Fruit fly (Drosophila melanogaster) whole organism, wandering third instar larva: Measurements from ENCODE around the gene Spase25.

Experiments used
- Abd-B ChIP-seq: fragments of >200 bp; optimal IDR thresholded peaks from 2 replicates; lab custom pipeline; 2017; ENCODE audit warnings: missing biosample characterization, missing genetic modification characterization
- Hr78 ChIP-seq: fragments of >200 bp; optimal IDR thresholded peaks from 2 replicates; lab custom pipeline; 2017; ENCODE audit warnings: missing biosample characterization, missing genetic modification characterization
- Mio ChIP-seq: sonication (Bioruptor generic); optimal IDR thresholded peaks from 2 replicates; lab custom pipeline; 2016; ENCODE audit warnings: missing biosample characterization, missing genetic modification characterization
- Vsx2 ChIP-seq: fragments of 200-300, 225-300 bp; sonication (Bioruptor generic); optimal IDR thresholded peaks from 2 replicates; lab custom pipeline; 2018; ENCODE audit warnings: missing biosample characterization, missing genetic modification characterization; ENCODE audit not compliant: partially characterized antibody
- br ChIP-seq: fragments of 200-800 bp; sonication (Bioruptor generic); optimal IDR thresholded peaks from 2 replicates; lab custom pipeline; 2016; ENCODE audit warnings: missing biosample characterization, missing genetic modification characterization
- dsf ChIP-seq: sonication (Bioruptor generic); optimal IDR thresholded peaks from 2 replicates; lab custom pipeline; 2016; ENCODE audit warnings: missing biosample characterization, missing genetic modification characterization, borderline replicate concordance
- h ChIP-seq: fragments of 200-800 bp; sonication (Bioruptor generic); optimal IDR thresholded peaks from 3 replicates; lab custom pipeline; 2016; ENCODE audit warnings: missing biosample characterization, mild to moderate bottlenecking, missing genetic modification characterization
- lola ChIP-seq: fragments of >200 bp; optimal IDR thresholded peaks from 2 replicates; lab custom pipeline; 2017; ENCODE audit warnings: missing biosample characterization, missing genetic modification characterization
- usp ChIP-seq: fragments of >200 bp; optimal IDR thresholded peaks from 2 replicates; lab custom pipeline; 2017; ENCODE audit warnings: missing biosample characterization, missing genetic modification characterization

DNA sequence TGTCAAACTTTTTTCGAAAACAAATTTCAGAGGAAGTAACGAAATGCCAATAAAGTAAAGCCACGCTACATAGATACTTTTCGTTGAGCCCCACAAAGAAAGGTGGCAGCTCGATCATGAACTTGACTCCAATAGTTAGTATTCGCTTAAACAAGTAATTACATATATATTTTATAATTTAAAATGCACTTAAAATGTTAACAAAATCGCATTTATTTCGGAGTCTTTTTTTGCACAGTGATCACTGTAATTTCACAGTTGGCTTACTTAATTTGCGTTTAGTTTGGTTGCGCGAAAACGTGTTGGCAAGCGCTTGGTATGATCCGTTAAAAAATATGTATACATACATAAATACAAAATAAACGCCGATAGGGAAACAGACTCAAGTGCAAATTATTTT lies 33.4 kb upstream of the Spase25 start:
- no peak for TF ChIP-seq lola (GFP tag; lab: Kevin White, UChicago)
- TF ChIP-seq dsf (GFP tag; lab: Kevin White, UChicago) = no peak
- TF ChIP-seq br = no peak
- TF ChIP-seq Hr78 (GFP tag; lab: Kevin White, UChicago) = no peak
- TF ChIP-seq h (GFP tag; lab: Kevin White, UChicago) = no peak
- no peak for TF ChIP-seq Abd-B (GFP tag; lab: Kevin White, UChicago)
- TF ChIP-seq usp (GFP tag; lab: Kevin White, UChicago) = no peak
- TF ChIP-seq Vsx2 (GFP tag; lab: Kevin White, UChicago) = no peak
- no peak for TF ChIP-seq Mio (GFP tag; lab: Kevin White, UChicago)
